Worm (Caenorhabditis elegans) whole organism, L4 larva: Measurements from ENCODE around the gene nhr-11.
A peak's percentile ranks its signal among the peaks of the same experiment; 100 is the strongest.

Source experiments
- F10B5.3 ChIP-seq: sonication (generic microtip); optimal IDR thresholded peaks from 2 replicates; lab custom pipeline; 2016; ENCODE audit warnings: mild to moderate bottlenecking, missing genetic modification characterization, missing compliant biosample characterization
- F26F4.8 ChIP-seq: fragments of 200-800 bp; sonication (Bioruptor generic); conservative IDR thresholded peaks from 2 replicates; pipeline ENCODE4 v1.3.6; 2022; ENCODE audit warnings: missing genetic modification characterization, missing compliant biosample characterization
- F44E2.7 ChIP-seq: fragments of 200-800 bp; sonication (Bioruptor generic); IDR thresholded peaks from 2 replicates; pipeline ENCODE4 v2.1.2; 2022; ENCODE audit warnings: missing genetic modification characterization, missing compliant biosample characterization
- Y5F2A.4 ChIP-seq: fragments of 200-800 bp; sonication (Bioruptor generic); optimal IDR thresholded peaks from 2 replicates; lab custom pipeline; 2018; ENCODE audit warnings: mild to moderate bottlenecking, missing genetic modification characterization, missing compliant biosample characterization
- ZK337.2 ChIP-seq: fragments of 200-800 bp; sonication (Bioruptor generic); IDR thresholded peaks from 2 replicates; pipeline ENCODE4 v1.3.6; 2022; ENCODE audit warnings: missing genetic modification reagents, missing genetic modification characterization, missing compliant biosample characterization
- aha-1 ChIP-seq: fragments of 150-350 bp; peaks from one replicate; lab custom pipeline; 2014; ENCODE audit warnings: missing biosample characterization, missing genetic modification characterization
- ama-1 ChIP-seq: fragments of 150-350 bp; optimal IDR thresholded peaks from 2 replicates; lab custom pipeline; 2014; ENCODE audit warnings: inconsistent platforms, mixed read lengths
- ceh-32 ChIP-seq: sonication (generic microtip); optimal IDR thresholded peaks from 2 replicates; lab custom pipeline; 2016; ENCODE audit warnings: mild to moderate bottlenecking, missing genetic modification characterization, missing compliant biosample characterization; ENCODE audit not compliant: poor library complexity
- ceh-62 ChIP-seq: sonication (generic microtip); optimal IDR thresholded peaks from 2 replicates; lab custom pipeline; 2017; ENCODE audit warnings: missing biosample characterization, missing genetic modification characterization
- ces-1 ChIP-seq: fragments of 150-350 bp; sonication (generic microtip); optimal IDR thresholded peaks from 4 replicates; lab custom pipeline; 2014; ENCODE audit warnings: missing biosample characterization, missing genetic modification reagents, missing genetic modification characterization
- cey-2 ChIP-seq: sonication (generic microtip); optimal IDR thresholded peaks from 3 replicates; lab custom pipeline; 2017; ENCODE audit warnings: missing genetic modification characterization, mild to moderate bottlenecking, missing compliant biosample characterization, antibody characterized with exemption, borderline replicate concordance; ENCODE audit not compliant: insufficient read depth
- daf-16 ChIP-seq, 3 experiments: sonication (generic microtip); optimal IDR thresholded peaks; 2 replicates each; lab custom pipeline; 2016 to 2017; ENCODE audit warnings: missing genetic modification characterization in 3 of 3, missing genetic modification reagents in 3 of 3, mild to moderate bottlenecking in 2 of 3, missing compliant biosample characterization in 2 of 3, missing biosample characterization in 1 of 3, moderate library complexity in 1 of 3
- dmd-6 ChIP-seq: fragments of 200-800 bp; sonication (Bioruptor generic); IDR thresholded peaks from 2 replicates; pipeline ENCODE4 v1.3.6; 2022; ENCODE audit warnings: missing genetic modification reagents, missing genetic modification characterization, missing compliant biosample characterization
- dpl-1 ChIP-seq: fragments of 150-350 bp; optimal IDR thresholded peaks from 2 replicates; lab custom pipeline; 2014; ENCODE audit warnings: missing biosample characterization, missing genetic modification reagents, missing genetic modification characterization
- hmg-1.1 ChIP-seq: fragments of 200-800 bp; sonication (Bioruptor generic); IDR thresholded peaks from 2 replicates; pipeline ENCODE4 v1.3.6; 2022; ENCODE audit warnings: missing genetic modification reagents, missing genetic modification characterization, missing compliant biosample characterization
- lim-7 ChIP-seq: fragments of 200-800 bp; sonication (Bioruptor generic); IDR thresholded peaks from 2 replicates; pipeline ENCODE4 v1.3.6; 2022; ENCODE audit warnings: missing genetic modification characterization, missing compliant biosample characterization
- lin-1 ChIP-seq: fragments of 200-800 bp; sonication (Bioruptor generic); IDR thresholded peaks from 2 replicates; pipeline ENCODE4 v1.3.6; 2022; ENCODE audit warnings: missing genetic modification reagents, missing genetic modification characterization, missing compliant biosample characterization
- lin-29 ChIP-seq: fragments of 200-800 bp; sonication (Bioruptor generic); IDR thresholded peaks from 2 replicates; pipeline ENCODE4 v1.3.6; 2022; ENCODE audit warnings: missing genetic modification reagents, missing genetic modification characterization, missing compliant biosample characterization
- lin-39 ChIP-seq: fragments of 150-350 bp; optimal IDR thresholded peaks from 2 replicates; lab custom pipeline; 2014; ENCODE audit warnings: missing biosample characterization, missing genetic modification reagents, missing genetic modification characterization
- mes-2 ChIP-seq: sonication (generic microtip); optimal IDR thresholded peaks from 2 replicates; lab custom pipeline; 2016; ENCODE audit warnings: missing genotype, mild to moderate bottlenecking, missing genetic modification characterization, missing compliant biosample characterization; ENCODE audit not compliant: poor library complexity, severe bottlenecking
- mxl-3 ChIP-seq: fragments of 200-800 bp; sonication (Bioruptor generic); optimal IDR thresholded peaks from 2 replicates; lab custom pipeline; 2018; ENCODE audit warnings: mild to moderate bottlenecking, missing genetic modification characterization, missing compliant biosample characterization
- pha-4 ChIP-seq, 2 experiments: fragments of 150-350 bp in 1 of 2; fragments of 200-800 bp in 1 of 2; sonication (Bioruptor generic) in 1 of 2; IDR thresholded peaks in 1 of 2; optimal IDR thresholded peaks in 1 of 2; 2 replicates each; pipeline versions ENCODE4 v1.3.6 to Lab custom; 2014 to 2022; ENCODE audit warnings: missing genetic modification characterization in 2 of 2, missing genetic modification reagents in 2 of 2, missing biosample characterization in 1 of 2, missing compliant biosample characterization in 1 of 2
- saeg-2 ChIP-seq: fragments of 200-800 bp; sonication (Bioruptor generic); IDR thresholded peaks from 2 replicates; pipeline ENCODE4 v1.3.6; 2022; ENCODE audit warnings: missing genetic modification reagents, missing genetic modification characterization, missing compliant biosample characterization
- set-16 ChIP-seq: fragments of 200-800 bp; sonication (Bioruptor generic); IDR thresholded peaks from 2 replicates; pipeline ENCODE4 v1.3.6; 2022; ENCODE audit warnings: missing genetic modification reagents, missing genetic modification characterization, missing compliant biosample characterization
- skn-1 ChIP-seq: fragments of 150-350 bp; optimal IDR thresholded peaks from 2 replicates; lab custom pipeline; 2014; ENCODE audit warnings: missing biosample characterization, missing genetic modification characterization
- spr-1 ChIP-seq: sonication (generic microtip); optimal IDR thresholded peaks from 2 replicates; lab custom pipeline; 2016; ENCODE audit warnings: mild to moderate bottlenecking, missing genetic modification characterization, missing compliant biosample characterization
- tra-1 ChIP-seq: fragments of 200-800 bp; sonication (Bioruptor generic); IDR thresholded peaks from 2 replicates; pipeline ENCODE4 v1.3.6; 2022; ENCODE audit warnings: missing genetic modification reagents, missing genetic modification characterization, missing compliant biosample characterization
- unc-39 ChIP-seq: sonication (generic microtip); optimal IDR thresholded peaks from 2 replicates; lab custom pipeline; 2017; ENCODE audit warnings: missing biosample characterization, missing genetic modification characterization
- unc-62 ChIP-seq, 3 experiments: fragments of 150-350 bp in 1 of 3; sonication (generic microtip); optimal IDR thresholded peaks in 2 of 3; peaks in 1 of 3; 1 replicate in 1 of 3; 2 replicates in 2 of 3; lab custom pipeline; 2014 to 2017; ENCODE audit warnings: missing biosample characterization in 3 of 3, missing genetic modification characterization in 3 of 3, missing genetic modification reagents in 3 of 3, missing genotype in 1 of 3
- vab-7 ChIP-seq: fragments of 200-800 bp; sonication (Bioruptor generic); IDR thresholded peaks from 2 replicates; pipeline ENCODE4 v1.3.6; 2022; ENCODE audit warnings: missing genetic modification reagents, missing genetic modification characterization, missing compliant biosample characterization
- zfp-2 ChIP-seq: sonication (generic microtip); optimal IDR thresholded peaks from 2 replicates; lab custom pipeline; 2016; ENCODE audit warnings: mild to moderate bottlenecking, missing genetic modification characterization, missing compliant biosample characterization
- ztf-7 ChIP-seq: fragments of 150-350 bp; optimal IDR thresholded peaks from 2 replicates; lab custom pipeline; 2014; ENCODE audit warnings: missing biosample characterization, missing genetic modification characterization

nhr-11 gene

DNA sequence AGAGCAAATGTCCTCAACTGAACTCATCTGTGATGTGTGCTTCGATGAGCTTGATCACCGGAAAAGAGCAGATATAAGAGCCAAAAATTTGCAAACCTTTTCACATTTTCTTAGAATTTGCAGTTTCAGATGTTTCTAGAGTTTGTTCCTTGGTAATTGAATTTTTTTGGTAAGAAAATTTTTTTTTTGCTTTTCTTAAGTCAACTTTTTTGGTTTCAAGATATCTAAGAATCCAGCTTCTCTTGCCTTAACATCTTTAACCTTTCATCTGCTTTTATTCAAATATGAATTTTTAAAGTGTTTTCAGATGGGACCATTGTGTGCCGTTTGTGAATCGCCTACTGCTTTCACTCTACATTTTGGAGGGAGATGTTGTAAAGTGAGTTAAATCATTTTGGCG lies at the start of gene nhr-11:
TSS of gene nhr-11 (plus strand) at position 301 of the 400 bp plus-strand sequence.
- TF ChIP-seq hmg-1.1 (GFP tag; lab: Robert Waterston, UW) (no peak), ama-1 (lab: Kevin White, UChicago) (no peak), spr-1 (no peak)

DNA sequence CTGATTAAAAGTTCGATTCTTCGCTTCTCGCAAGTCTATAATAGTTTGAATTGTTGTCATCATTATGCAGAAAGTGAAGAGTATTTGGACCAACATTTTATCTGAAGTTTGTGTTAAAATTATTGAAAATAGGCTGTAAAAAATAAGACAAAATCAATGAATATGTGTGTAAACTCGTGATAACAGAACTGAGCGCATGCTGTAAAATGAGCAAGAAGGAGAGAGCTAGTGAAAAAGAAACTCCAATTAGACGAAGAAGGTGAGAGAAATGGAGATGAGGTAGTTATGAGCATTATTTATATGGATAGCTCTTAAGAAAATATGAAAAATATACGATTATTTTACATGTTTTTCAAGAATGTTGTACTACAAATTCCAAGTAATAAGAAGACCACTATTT lies 49.0 kb upstream of the nhr-11 start, which contains the start of gene C53D6.4:
TSS of gene C53D6.4 (minus strand) at position 101 of the 400 bp plus-strand sequence.
- TF ChIP-seq dpl-1 (GFP tag; lab: Kevin White, UChicago): no peak
- TF ChIP-seq ceh-62 (tag; lab: Kevin White, UChicago): no peak
- TF ChIP-seq skn-1 (tag; lab: Kevin White, UChicago): no peak

DNA sequence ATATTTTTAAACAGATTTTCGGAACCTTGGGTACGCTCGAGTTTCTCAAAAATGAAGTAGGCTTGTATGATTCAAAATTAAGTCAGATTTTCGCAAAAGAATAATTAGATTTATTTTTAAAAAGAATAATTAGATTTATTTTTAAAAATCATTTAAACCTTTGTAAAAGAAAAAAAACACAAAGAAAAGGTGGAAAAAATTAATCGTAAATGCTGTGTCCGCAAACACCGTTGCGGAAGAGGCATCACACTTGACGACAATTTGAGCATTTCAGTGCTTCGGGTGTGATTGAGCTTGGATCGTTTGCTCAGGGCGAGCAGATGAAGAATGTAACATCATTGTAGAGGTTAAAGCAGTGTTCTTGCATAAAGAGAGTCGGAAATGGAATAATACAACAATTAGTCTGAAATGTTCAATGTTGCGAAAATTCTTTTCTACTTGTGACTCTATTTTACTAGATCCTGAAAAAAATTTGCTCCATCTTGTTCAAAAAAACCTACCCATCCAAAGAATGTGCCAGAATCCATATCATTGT lies 48.5 kb upstream of the nhr-11 start:
- no peak for TF ChIP-seq skn-1 (tag; lab: Kevin White, UChicago)
- TF ChIP-seq ztf-7 (tag; lab: Kevin White, UChicago): no peak
- no peak for TF ChIP-seq lin-1
- peak in 1 of 2 experiments; percentile 72 for TF ChIP-seq unc-62 (GFP tag; optimal IDR thresholded peaks at IDR 0.05 in 1 of 2; lab: Kevin White, UChicago)
- no peak for TF ChIP-seq unc-62 (tag; optimal IDR thresholded peaks at IDR 0.05; lab: Kevin White, UChicago)
- no peak for TF ChIP-seq vab-7 (GFP tag; lab: Robert Waterston, UW)
- no peak for TF ChIP-seq daf-16 (GFP tag; optimal IDR thresholded peaks at IDR 0.05; lab: Kevin White, UChicago)
- TF ChIP-seq daf-16 (tag; optimal IDR thresholded peaks at IDR 0.05; lab: Kevin White, UChicago): no peak
- TF ChIP-seq, all 104 proteins: peak for 1

DNA sequence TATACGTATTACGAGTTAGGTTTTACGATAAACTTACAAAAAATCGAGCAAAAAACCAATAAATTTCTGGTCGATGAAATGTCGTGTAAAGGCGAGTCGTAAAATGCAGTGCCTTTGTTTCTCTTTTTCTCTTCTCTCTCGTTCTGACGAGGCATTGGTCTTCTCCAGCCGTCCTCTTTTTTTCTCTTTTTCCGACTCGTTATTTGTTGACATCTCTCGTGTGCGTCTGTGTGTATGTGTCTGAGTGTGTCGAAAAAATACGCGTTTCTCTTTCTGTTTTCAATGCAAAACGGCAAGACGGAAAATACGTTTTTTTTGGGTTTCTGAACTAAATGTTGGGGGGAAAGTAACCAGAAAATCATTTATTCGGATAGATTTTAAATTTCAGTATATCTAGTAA lies 37.3 kb upstream of the nhr-11 start, which contains the start of gene C53D6.6:
TSS of gene C53D6.6 (minus strand) at position 118 of the 400 bp plus-strand sequence.
- TF ChIP-seq lin-1 (no peak), ces-1 (GFP tag; lab: Kevin White, UChicago) (no peak), F10B5.3 (tag; lab: Kevin White, UChicago) (no peak), lin-29 (GFP tag; lab: Robert Waterston, UW) (no peak), lin-39 (tag; lab: Kevin White, UChicago) (no peak), F26F4.8 (no peak), mes-2 (tag; lab: Kevin White, UChicago) (no peak), dpl-1 (GFP tag; lab: Kevin White, UChicago) (no peak), cey-2 (tag; lab: Kevin White, UChicago) (no peak), lim-7 (GFP tag; lab: Robert Waterston, UW) (no peak), pha-4 (GFP tag; IDR thresholded peaks at IDR 0.05; lab: Robert Waterston, UW) (no peak), pha-4 (tag; optimal IDR thresholded peaks at IDR 0.05; lab: Kevin White, UChicago) (peak; percentile 4), F44E2.7 (no peak), saeg-2 (no peak), mxl-3 (GFP tag; lab: Kevin White, UChicago) (no peak), spr-1 (no peak), ceh-32 (tag; lab: Kevin White, UChicago) (no peak), aha-1 (tag; lab: Kevin White, UChicago) (peak; percentile 26), zfp-2 (no peak), unc-39 (tag; lab: Kevin White, UChicago) (no peak), Y5F2A.4 (GFP tag; lab: Kevin White, UChicago) (no peak), set-16 (GFP tag; lab: Robert Waterston, UW) (no peak), ZK337.2 (GFP tag; lab: Robert Waterston, UW) (no peak), daf-16 (GFP tag; optimal IDR thresholded peaks at IDR 0.05; lab: Kevin White, UChicago) (no peak), daf-16 (tag; optimal IDR thresholded peaks at IDR 0.05; lab: Kevin White, UChicago) (peak; percentile 68), tra-1 (GFP tag; lab: Robert Waterston, UW) (no peak), dmd-6 (no peak), unc-62 (GFP tag; optimal IDR thresholded peaks at IDR 0.05 in 1 of 2; lab: Kevin White, UChicago) (peak in 1 of 2 experiments; percentile 6), unc-62 (tag; optimal IDR thresholded peaks at IDR 0.05; lab: Kevin White, UChicago) (no peak)
